Fruit fly (Drosophila melanogaster) whole organism, embryonic: ENCODE results near the gene CG42673.

ENCODE experiments used
- C15 ChIP-seq: fragments of 200-800 bp; sonication (Bioruptor generic); IDR thresholded peaks from 3 replicates; pipeline ENCODE4 v1.3.6; 2022; ENCODE audit warnings: missing biosample characterization, missing genetic modification characterization
- CG10209 ChIP-seq: fragments of 200-800 bp; sonication (Bioruptor generic); optimal IDR thresholded peaks from 3 replicates; lab custom pipeline; 2017; ENCODE audit warnings: missing biosample characterization, mild to moderate bottlenecking, missing genetic modification characterization, missing genetic modification reagents
- CG12104 ChIP-seq: fragments of 200-800 bp; sonication (Bioruptor generic); optimal IDR thresholded peaks from 3 replicates; lab custom pipeline; 2016; ENCODE audit warnings: missing biosample characterization, missing genetic modification characterization
- CG12219 ChIP-seq: fragments of 200-800 bp; sonication (Bioruptor generic); optimal IDR thresholded peaks from 3 replicates; lab custom pipeline; 2018; ENCODE audit warnings: missing biosample characterization, mild to moderate bottlenecking, missing genetic modification characterization
- CG12942 ChIP-seq: fragments of 200-800 bp; sonication (Bioruptor generic); optimal IDR thresholded peaks from 3 replicates; lab custom pipeline; 2016; ENCODE audit warnings: missing biosample characterization, missing genetic modification characterization
- CG14667 ChIP-seq: fragments of 200-800 bp; sonication (Bioruptor generic); IDR thresholded peaks from 2 replicates; pipeline ENCODE4 v1.3.6; 2022; ENCODE audit warnings: missing biosample characterization, missing genetic modification characterization
- CG16815 ChIP-seq: fragments of 200-800 bp; sonication (Bioruptor generic); optimal IDR thresholded peaks from 3 replicates; lab custom pipeline; 2017; ENCODE audit warnings: missing biosample characterization, mild to moderate bottlenecking, missing genetic modification characterization
- CG17612 ChIP-seq: fragments of 200-800 bp; sonication (Bioruptor generic); IDR thresholded peaks from 2 replicates; pipeline ENCODE4 v1.3.6; 2022; ENCODE audit warnings: missing biosample characterization, missing genetic modification characterization
- CG34376 ChIP-seq: fragments of 200-800 bp; sonication (Bioruptor generic); optimal IDR thresholded peaks from 2 replicates; lab custom pipeline; 2018; ENCODE audit warnings: missing biosample characterization, mild to moderate bottlenecking, missing genetic modification characterization
- CG42726 ChIP-seq: fragments of 200-800 bp; sonication (Bioruptor generic); IDR thresholded peaks from 2 replicates; pipeline ENCODE4 v1.3.6; 2022; ENCODE audit warnings: missing biosample characterization, missing genetic modification characterization; ENCODE audit not compliant: partially characterized antibody
- CG4404 ChIP-seq: fragments of 200-800 bp; sonication (Bioruptor generic); IDR thresholded peaks from 2 replicates; pipeline ENCODE4 v1.3.6; 2022; ENCODE audit warnings: missing biosample characterization, missing genetic modification characterization
- CG4707 ChIP-seq: fragments of 200-800 bp; sonication (Bioruptor generic); optimal IDR thresholded peaks from 2 replicates; lab custom pipeline; 2018; ENCODE audit warnings: missing biosample characterization, mild to moderate bottlenecking, missing genetic modification characterization, moderate library complexity
- CG5953 ChIP-seq: fragments of 200-800 bp; sonication (Bioruptor generic); IDR thresholded peaks from 2 replicates; pipeline ENCODE4 v1.3.6; 2022; ENCODE audit warnings: missing biosample characterization, missing genetic modification characterization
- CG6689 ChIP-seq: fragments of 200-800 bp; sonication (Bioruptor generic); IDR thresholded peaks from 2 replicates; pipeline ENCODE4 v1.3.6; 2022; ENCODE audit warnings: missing biosample characterization, missing genetic modification characterization
- CG7556 ChIP-seq: fragments of 200-800 bp; sonication (Bioruptor generic); optimal IDR thresholded peaks from 2 replicates; lab custom pipeline; 2017; ENCODE audit warnings: missing biosample characterization, mild to moderate bottlenecking, missing genetic modification characterization
- CG7786 ChIP-seq: fragments of 200-800 bp; sonication (Bioruptor generic); optimal IDR thresholded peaks from 2 replicates; lab custom pipeline; 2016; ENCODE audit warnings: missing biosample characterization, missing genetic modification characterization
- CG7839 ChIP-seq: fragments of 200-800 bp; sonication (Bioruptor generic); optimal IDR thresholded peaks from 3 replicates; lab custom pipeline; 2018; ENCODE audit warnings: missing biosample characterization, mild to moderate bottlenecking, missing genetic modification characterization, moderate library complexity
- CG8765 ChIP-seq: fragments of 200-800 bp; sonication (Bioruptor generic); IDR thresholded peaks from 2 replicates; pipeline ENCODE4 v1.3.6; 2022; ENCODE audit warnings: missing biosample characterization, missing genetic modification characterization
- CoRest ChIP-seq: fragments of 200-800 bp; sonication (Bioruptor generic); optimal IDR thresholded peaks from 3 replicates; lab custom pipeline; 2018; ENCODE audit warnings: missing biosample characterization, mild to moderate bottlenecking, missing genetic modification characterization, moderate library complexity
- H2.0 ChIP-seq: fragments of 200-800 bp; sonication (Bioruptor generic); IDR thresholded peaks from 2 replicates; pipeline ENCODE4 v1.3.6; 2022; ENCODE audit warnings: missing biosample characterization, missing genetic modification characterization
- Hr39 ChIP-seq: fragments of >200 bp; optimal IDR thresholded peaks from 2 replicates; lab custom pipeline; 2017
- NK7.1 ChIP-seq: fragments of 200-800 bp; sonication (Bioruptor generic); optimal IDR thresholded peaks from 3 replicates; lab custom pipeline; 2016; ENCODE audit warnings: missing biosample characterization, missing genetic modification characterization
- Nf-YB ChIP-seq: fragments of 200-800 bp; sonication (Bioruptor generic); optimal IDR thresholded peaks from 3 replicates; lab custom pipeline; 2019; ENCODE audit warnings: missing biosample characterization, mild to moderate bottlenecking, missing genetic modification characterization, moderate library complexity
- Optix ChIP-seq: fragments of 200-800 bp; sonication (Bioruptor generic); IDR thresholded peaks from 3 replicates; pipeline ENCODE4 v1.3.6; 2022; ENCODE audit warnings: missing biosample characterization, missing genetic modification characterization
- PHDP ChIP-seq: fragments of 200-800 bp; sonication (Bioruptor generic); optimal IDR thresholded peaks from 3 replicates; lab custom pipeline; 2018; ENCODE audit warnings: missing biosample characterization, mild to moderate bottlenecking, missing genetic modification characterization, moderate library complexity
- Sin3A ChIP-seq: fragments of >200 bp; optimal IDR thresholded peaks from 2 replicates; lab custom pipeline; 2018
- ap ChIP-seq: fragments of 200-800 bp; sonication (Bioruptor generic); IDR thresholded peaks from 2 replicates; pipeline ENCODE4 v1.3.6; 2022; ENCODE audit warnings: missing biosample characterization, missing genetic modification characterization
- ash1 ChIP-seq: fragments of 200-800 bp; sonication (Bioruptor generic); optimal IDR thresholded peaks from 2 replicates; lab custom pipeline; 2018; ENCODE audit warnings: missing biosample characterization, mild to moderate bottlenecking, missing genetic modification characterization
- bcd ChIP-seq: fragments of 200-800 bp; sonication (Bioruptor generic); optimal IDR thresholded peaks from 2 replicates; lab custom pipeline; 2017; ENCODE audit warnings: missing biosample characterization, mild to moderate bottlenecking, missing genetic modification characterization
- bigmax ChIP-seq: fragments of 200-800 bp; sonication (Bioruptor generic); optimal IDR thresholded peaks from 2 replicates; lab custom pipeline; 2018; ENCODE audit warnings: missing biosample characterization, mild to moderate bottlenecking, missing genetic modification characterization
- btn ChIP-seq: fragments of 200-800 bp; sonication (Bioruptor generic); optimal IDR thresholded peaks from 2 replicates; lab custom pipeline; 2016; ENCODE audit warnings: missing biosample characterization, missing genetic modification characterization
- cas ChIP-seq: fragments of 200-800 bp; sonication (Bioruptor generic); IDR thresholded peaks from 2 replicates; pipeline ENCODE4 v1.3.6; 2022; ENCODE audit warnings: missing biosample characterization, missing genetic modification characterization
- chif ChIP-seq, 2 experiments: fragments of 200-800 bp; sonication (Bioruptor generic); optimal IDR thresholded peaks; 3 replicates each; lab custom pipeline; 2016; ENCODE audit warnings: missing biosample characterization in 2 of 2, missing genetic modification characterization in 2 of 2
- crp ChIP-seq, 2 experiments: fragments of 200-800 bp; sonication (Bioruptor generic); optimal IDR thresholded peaks; 2 replicates in 1 of 2; 3 replicates in 1 of 2; lab custom pipeline; 2017; ENCODE audit warnings: missing biosample characterization in 2 of 2, missing genetic modification characterization in 2 of 2, mild to moderate bottlenecking in 1 of 2, moderate library complexity in 1 of 2
- da ChIP-seq: fragments of 200-800 bp; sonication (Bioruptor generic); optimal IDR thresholded peaks from 2 replicates; lab custom pipeline; 2016; ENCODE audit warnings: missing biosample characterization, missing genetic modification characterization
- ems ChIP-seq: fragments of 200-800 bp; sonication (Bioruptor generic); optimal IDR thresholded peaks from 3 replicates; lab custom pipeline; 2016; ENCODE audit warnings: missing biosample characterization, missing genetic modification characterization
- fd96Cb ChIP-seq: fragments of 200-800 bp; sonication (Bioruptor generic); optimal IDR thresholded peaks from 2 replicates; lab custom pipeline; 2018; ENCODE audit warnings: missing biosample characterization, mild to moderate bottlenecking, missing genetic modification characterization, moderate library complexity
- gsb-n ChIP-seq: fragments of 200-800 bp; sonication (Bioruptor generic); optimal IDR thresholded peaks from 3 replicates; lab custom pipeline; 2018; ENCODE audit warnings: missing biosample characterization, mild to moderate bottlenecking, missing genetic modification characterization
- lov ChIP-seq, 2 experiments: fragments of 200-800 bp in 1 of 2; fragments of >200 bp in 1 of 2; sonication (Bioruptor generic) in 1 of 2; IDR thresholded peaks in 1 of 2; optimal IDR thresholded peaks in 1 of 2; 2 replicates in 1 of 2; 3 replicates in 1 of 2; pipeline versions ENCODE4 v1.3.6 to Lab custom; 2017 to 2022; ENCODE audit warnings: missing biosample characterization in 1 of 2, missing genetic modification characterization in 1 of 2
- nau ChIP-seq: fragments of 200-800 bp; sonication (Bioruptor generic); optimal IDR thresholded peaks from 3 replicates; lab custom pipeline; 2017; ENCODE audit warnings: missing biosample characterization, mild to moderate bottlenecking, missing genetic modification characterization, missing genetic modification reagents
- nerfin-2 ChIP-seq: fragments of 200-800 bp; sonication (Bioruptor generic); IDR thresholded peaks from 2 replicates; pipeline ENCODE4 v1.3.6; 2022; ENCODE audit warnings: missing biosample characterization, missing genetic modification characterization; ENCODE audit not compliant: partially characterized antibody
- pb ChIP-seq: fragments of 200-800 bp; sonication (Bioruptor generic); optimal IDR thresholded peaks from 3 replicates; lab custom pipeline; 2016; ENCODE audit warnings: missing biosample characterization, missing genetic modification characterization
- rib ChIP-seq: fragments of 200-800 bp; sonication (Bioruptor generic); IDR thresholded peaks from 2 replicates; pipeline ENCODE4 v1.3.6; 2022; ENCODE audit warnings: missing biosample characterization, missing genetic modification characterization
- salm ChIP-seq: fragments of 200-800 bp; sonication (Bioruptor generic); optimal IDR thresholded peaks from 2 replicates; lab custom pipeline; 2018; ENCODE audit warnings: missing biosample characterization, mild to moderate bottlenecking, missing genetic modification characterization
- sens ChIP-seq: fragments of 200-800 bp; sonication (Bioruptor generic); peaks from one replicate; lab custom pipeline; 2016; ENCODE audit warnings: missing biosample characterization, missing genetic modification characterization
- sim ChIP-seq: fragments of 200-800 bp; sonication (Bioruptor generic); IDR thresholded peaks from 2 replicates; pipeline ENCODE4 v1.3.6; 2022; ENCODE audit warnings: missing biosample characterization, missing genetic modification characterization
- ssp ChIP-seq: fragments of 200-800 bp; sonication (Bioruptor generic); IDR thresholded peaks from 2 replicates; pipeline ENCODE4 v1.3.6; 2022; ENCODE audit warnings: missing biosample characterization, missing genetic modification characterization
- stc ChIP-seq: fragments of 200-800 bp; sonication (Bioruptor generic); IDR thresholded peaks from 2 replicates; pipeline ENCODE4 v1.3.6; 2022; ENCODE audit warnings: missing biosample characterization, missing genetic modification characterization
- usp ChIP-seq: fragments of >200 bp; optimal IDR thresholded peaks from 2 replicates; lab custom pipeline; 2017; ENCODE audit warnings: missing biosample characterization, missing genetic modification characterization
- vvl ChIP-seq: fragments of 200-800 bp; sonication (Bioruptor generic); IDR thresholded peaks from 2 replicates; pipeline ENCODE4 v1.3.6; 2022; ENCODE audit warnings: missing biosample characterization, missing genetic modification characterization
- wor ChIP-seq: fragments of 200-800 bp; sonication (Bioruptor generic); IDR thresholded peaks from 2 replicates; pipeline ENCODE4 v1.3.6; 2022; ENCODE audit warnings: missing biosample characterization, missing genetic modification characterization

Gene CG42673

dm6 chr3L:9505007-9505712 lies 41.9 kb upstream of the CG42673 start, which contains the start of gene path (continued):
- TF ChIP-seq CoRest, result peak; percentile 19
- TF ChIP-seq CG17612 (GFP tag; lab: Robert Waterston, UW), result no peak
- no peak for TF ChIP-seq wor (GFP tag; lab: Robert Waterston, UW)
- TF ChIP-seq vvl (GFP tag; lab: Robert Waterston, UW), result no peak; the same call in 1 of the 2 replicates
- TF ChIP-seq bcd (GFP tag; lab: Kevin White, UChicago), result peak; percentile 4
- no peak for TF ChIP-seq H2.0 (GFP tag; lab: Robert Waterston, UW)
- TF ChIP-seq ssp, result no peak
- TF ChIP-seq Hr39, result no peak
- TF ChIP-seq CG7839, result peak; percentile 56
- TF ChIP-seq CG34376 (GFP tag; lab: Kevin White, UChicago), result peak; percentile 53
- peak; percentile 30; the same call in 1 of the 2 replicates for TF ChIP-seq CG6689 (GFP tag; lab: Robert Waterston, UW)
- no peak for TF ChIP-seq CG5953 (GFP tag; lab: Robert Waterston, UW)
- no peak for TF ChIP-seq CG7786 (GFP tag; lab: Kevin White, UChicago)
- TF ChIP-seq PHDP (tag; lab: Kevin White, UChicago), result peak; percentile 26
- no peak for TF ChIP-seq Optix
- TF ChIP-seq salm (tag; lab: Kevin White, UChicago), result no peak
- no peak for TF ChIP-seq gsb-n (tag; lab: Kevin White, UChicago)
- TF ChIP-seq ash1 (GFP tag; lab: Kevin White, UChicago), result peak; percentile 7
- no peak for TF ChIP-seq cas (GFP tag; lab: Robert Waterston, UW)
- TF ChIP-seq btn (GFP tag; lab: Kevin White, UChicago), result no peak
- no peak for TF ChIP-seq CG14667
- peak; percentile 50 for TF ChIP-seq fd96Cb (tag; lab: Kevin White, UChicago)
- no peak for TF ChIP-seq chif (GFP tag; optimal IDR thresholded peaks at IDR 0.05; lab: Kevin White, UChicago)
- TF ChIP-seq Sin3A (lab: Kevin White, UChicago), result no peak
- TF ChIP-seq CG16815 (GFP tag; lab: Kevin White, UChicago), result no peak
- no peak for TF ChIP-seq CG4707 (GFP tag; lab: Kevin White, UChicago)
- TF ChIP-seq CG4404 (GFP tag; lab: Robert Waterston, UW), result no peak
- no peak for TF ChIP-seq NK7.1 (GFP tag; lab: Kevin White, UChicago)
- TF ChIP-seq pb (GFP tag; lab: Kevin White, UChicago), result no peak
- 0 out of 2 replicates have a peak, but pooled peaks have one; percentile 26 for TF ChIP-seq nerfin-2 (GFP tag; lab: Robert Waterston, UW)
- TF ChIP-seq rib (GFP tag; lab: Robert Waterston, UW), result no peak
- TF ChIP-seq nau (GFP tag; lab: Kevin White, UChicago), result peak; percentile 19
- no peak for TF ChIP-seq da (GFP tag; lab: Kevin White, UChicago)
- no peak for TF ChIP-seq CG8765 (GFP tag; lab: Robert Waterston, UW)
- TF ChIP-seq bigmax, result no peak
- peak; percentile 54 for TF ChIP-seq sens (GFP tag; lab: Kevin White, UChicago)
- peak; percentile 10 for TF ChIP-seq Nf-YB (GFP tag; lab: Kevin White, UChicago)
- peak; percentile 58; the same call in 1 of the 2 replicates for TF ChIP-seq CG42726
- no peak for TF ChIP-seq lov (optimal IDR thresholded peaks at IDR 0.05; lab: Kevin White, UChicago)
- TF ChIP-seq lov (GFP tag; IDR thresholded peaks at IDR 0.05; lab: Robert Waterston, UW), result no peak
- TF ChIP-seq usp, result no peak
- peak; percentile 37 for TF ChIP-seq CG10209 (GFP tag; lab: Kevin White, UChicago)
- TF ChIP-seq CG12942, result no peak
- TF ChIP-seq ems (GFP tag; lab: Kevin White, UChicago), result no peak
- no peak for TF ChIP-seq stc
- TF ChIP-seq CG12219 (GFP tag; lab: Kevin White, UChicago), result no peak
- TF ChIP-seq crp (GFP tag; optimal IDR thresholded peaks at IDR 0.05; lab: Kevin White, UChicago), result no peak
- no peak; the same call in 1 of the 2 replicates for TF ChIP-seq ap (GFP tag; lab: Robert Waterston, UW)
- peak; percentile 66 for TF ChIP-seq CG12104
- TF ChIP-seq C15 (GFP tag; lab: Robert Waterston, UW), result no peak
- TF ChIP-seq CG7556, result peak; percentile 54
- no peak for TF ChIP-seq sim (GFP tag; lab: Robert Waterston, UW)
